Worm (Caenorhabditis elegans) whole organism, L2 larva: Measurements from ENCODE around the gene ttll-15.

ENCODE experiments used
- ceh-82 ChIP-seq: fragments of 150-350 bp; optimal IDR thresholded peaks from 2 replicates; lab custom pipeline; 2014; ENCODE audit warnings: missing biosample characterization, missing genetic modification characterization
- mdl-1 ChIP-seq, 2 experiments: fragments of 150-350 bp in 1 of 2; sonication (generic microtip) in 1 of 2; optimal IDR thresholded peaks; 2 replicates each; lab custom pipeline; 2017; ENCODE audit warnings: missing biosample characterization in 2 of 2, missing genetic modification characterization in 2 of 2
- snpc-4 ChIP-seq: fragments of 150-350 bp; optimal IDR thresholded peaks from 2 replicates; lab custom pipeline; 2014; ENCODE audit warnings: missing biosample characterization, missing genetic modification characterization
- ztf-4 ChIP-seq: fragments of 150-350 bp; optimal IDR thresholded peaks from 2 replicates; lab custom pipeline; 2014; ENCODE audit warnings: missing biosample characterization, missing genetic modification characterization

DNA sequence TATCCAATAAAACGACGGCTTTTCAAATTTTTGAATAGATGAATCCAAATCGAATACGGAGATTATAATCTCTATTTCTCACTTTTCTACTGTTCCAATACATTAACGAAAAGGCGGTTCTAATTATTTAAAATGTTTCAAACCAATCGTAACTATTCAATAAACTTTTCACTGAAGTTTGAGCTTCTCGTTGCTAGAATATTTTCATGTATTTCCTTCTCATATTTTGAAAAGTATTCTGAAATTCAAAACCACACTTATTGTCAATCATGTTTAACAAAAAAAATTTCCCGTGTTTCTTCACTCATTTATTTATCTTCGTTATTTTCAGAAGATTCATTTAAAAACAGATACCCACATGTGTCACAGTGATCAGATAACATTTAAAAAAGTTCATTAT, 44.5 kb downstream of the ttll-15 start, which contains the start of gene F15H10.8:
- TF ChIP-seq ztf-4 (tag; lab: Kevin White, UChicago) = no peak
- no peak for TF ChIP-seq snpc-4 (tag; lab: Kevin White, UChicago)
- TF ChIP-seq mdl-1 (tag; optimal IDR thresholded peaks at IDR 0.05; lab: Kevin White, UChicago) = no peak
- TF ChIP-seq ceh-82 (tag; lab: Kevin White, UChicago) = no peak
